Worm (Caenorhabditis elegans) whole organism, young adult: ENCODE measurements around the gene Y66D12A.19.

ENCODE experiments used
- B0035.1 ChIP-seq: sonication (generic microtip); optimal IDR thresholded peaks from 2 replicates; lab custom pipeline; 2016; ENCODE audit warnings: missing genetic modification characterization, mild to moderate bottlenecking, missing compliant biosample characterization, missing genotype, missing genetic modification reagents
- B0336.3 ChIP-seq: fragments of 200-800 bp; sonication (Bioruptor generic); IDR thresholded peaks from 2 replicates; pipeline ENCODE4 v1.3.6; 2022; ENCODE audit warnings: missing genetic modification characterization, missing compliant biosample characterization
- F10E7.11 ChIP-seq: sonication (generic microtip); optimal IDR thresholded peaks from 2 replicates; lab custom pipeline; 2017; ENCODE audit warnings: mild to moderate bottlenecking, missing genetic modification characterization, moderate library complexity, missing compliant biosample characterization
- F22D6.2 ChIP-seq: sonication (generic microtip); optimal IDR thresholded peaks from 2 replicates; lab custom pipeline; 2016; ENCODE audit warnings: mild to moderate bottlenecking, missing genetic modification characterization, missing compliant biosample characterization
- F37B4.10 ChIP-seq: fragments of 200-800 bp; sonication (Bioruptor generic); IDR thresholded peaks from 2 replicates; pipeline ENCODE4 v1.3.6; 2022; ENCODE audit warnings: missing genetic modification characterization, missing compliant biosample characterization
- F39B2.1 ChIP-seq: fragments of 200-800 bp; sonication (Bioruptor generic); IDR thresholded peaks from 2 replicates; pipeline ENCODE4 v1.3.6; 2022; ENCODE audit warnings: missing genetic modification reagents, missing genetic modification characterization, missing compliant biosample characterization
- F55B11.4 ChIP-seq: sonication (generic microtip); optimal IDR thresholded peaks from 2 replicates; lab custom pipeline; 2016; ENCODE audit warnings: missing compliant biosample characterization, missing genetic modification characterization, borderline replicate concordance; ENCODE audit not compliant: insufficient read depth
- K12H6.12 ChIP-seq: fragments of 200-800 bp; sonication (Bioruptor generic); optimal IDR thresholded peaks from 2 replicates; lab custom pipeline; 2018; ENCODE audit warnings: mild to moderate bottlenecking, missing genetic modification characterization, missing compliant biosample characterization
- T07F8.4 ChIP-seq: sonication (generic microtip); optimal IDR thresholded peaks from 2 replicates; lab custom pipeline; 2016; ENCODE audit warnings: mild to moderate bottlenecking, missing genetic modification characterization, moderate library complexity, missing compliant biosample characterization
- T26A5.8 ChIP-seq: sonication (generic microtip); optimal IDR thresholded peaks from 2 replicates; lab custom pipeline; 2016; ENCODE audit warnings: missing genetic modification characterization, missing compliant biosample characterization
- ZK185.1 ChIP-seq: sonication (generic microtip); optimal IDR thresholded peaks from 2 replicates; lab custom pipeline; 2016; ENCODE audit warnings: mild to moderate bottlenecking, missing genetic modification characterization, missing compliant biosample characterization; ENCODE audit not compliant: poor library complexity, severe bottlenecking
- attf-6 ChIP-seq: fragments of 200-800 bp; sonication (Bioruptor generic); IDR thresholded peaks from 2 replicates; pipeline ENCODE4 v1.3.6; 2022; ENCODE audit warnings: missing genetic modification reagents, missing genetic modification characterization, missing compliant biosample characterization
- cebp-1 ChIP-seq, 2 experiments: fragments of 200-800 bp in 1 of 2; sonication (Bioruptor generic) in 1 of 2; sonication (generic microtip) in 1 of 2; IDR thresholded peaks in 1 of 2; optimal IDR thresholded peaks in 1 of 2; 2 replicates each; pipeline versions ENCODE4 v1.3.6 to Lab custom; 2017 to 2022; ENCODE audit warnings: missing compliant biosample characterization in 2 of 2, missing genetic modification characterization in 2 of 2, mild to moderate bottlenecking in 1 of 2, missing genetic modification reagents in 1 of 2, moderate library complexity in 1 of 2
- ceh-100 ChIP-seq: fragments of 200-800 bp; sonication (Bioruptor generic); IDR thresholded peaks from 2 replicates; pipeline ENCODE4 v1.3.6; 2022; ENCODE audit warnings: missing genetic modification reagents, missing genetic modification characterization, missing compliant biosample characterization
- ceh-40 ChIP-seq: fragments of 200-800 bp; sonication (Bioruptor generic); IDR thresholded peaks from 2 replicates; pipeline ENCODE4 v1.3.6; 2022; ENCODE audit warnings: missing genetic modification characterization, missing compliant biosample characterization
- dox-1 ChIP-seq: fragments of 200-800 bp; sonication (Bioruptor generic); IDR thresholded peaks from 2 replicates; pipeline ENCODE4 v1.3.6; 2022; ENCODE audit warnings: missing genetic modification reagents, missing genetic modification characterization, missing compliant biosample characterization
- egl-44 ChIP-seq: fragments of 200-800 bp; sonication (Bioruptor generic); IDR thresholded peaks from 2 replicates; pipeline ENCODE4 v1.3.6; 2022; ENCODE audit warnings: missing genetic modification reagents, missing genetic modification characterization, missing compliant biosample characterization
- egrh-3 ChIP-seq: fragments of 200-800 bp; sonication (Bioruptor generic); IDR thresholded peaks from 2 replicates; pipeline ENCODE4 v1.3.6; 2022; ENCODE audit warnings: missing genetic modification reagents, missing genetic modification characterization, missing compliant biosample characterization
- ets-4 ChIP-seq: fragments of 200-800 bp; sonication (Bioruptor generic); optimal IDR thresholded peaks from 2 replicates; lab custom pipeline; 2018; ENCODE audit warnings: mild to moderate bottlenecking, missing genetic modification characterization, missing compliant biosample characterization
- lag-1 ChIP-seq: fragments of 200-800 bp; sonication (Bioruptor generic); IDR thresholded peaks from 2 replicates; pipeline ENCODE4 v1.3.6; 2022; ENCODE audit warnings: missing genetic modification reagents, missing genetic modification characterization, missing compliant biosample characterization
- let-607 ChIP-seq, 2 experiments: fragments of 200-800 bp in 1 of 2; sonication (Bioruptor generic) in 1 of 2; sonication (generic microtip) in 1 of 2; optimal IDR thresholded peaks; 2 replicates each; lab custom pipeline; 2016 to 2018; ENCODE audit warnings: mild to moderate bottlenecking in 2 of 2, missing compliant biosample characterization in 2 of 2, missing genetic modification characterization in 2 of 2, moderate library complexity in 2 of 2, missing genotype in 1 of 2
- lin-54 ChIP-seq: fragments of 200-800 bp; sonication (Bioruptor generic); optimal IDR thresholded peaks from 2 replicates; lab custom pipeline; 2018; ENCODE audit warnings: mild to moderate bottlenecking, missing genetic modification characterization, missing compliant biosample characterization
- lsl-1 ChIP-seq: fragments of 200-800 bp; sonication (Bioruptor generic); optimal IDR thresholded peaks from 2 replicates; lab custom pipeline; 2018; ENCODE audit warnings: mild to moderate bottlenecking, missing genetic modification characterization, moderate library complexity, missing compliant biosample characterization
- lsy-27 ChIP-seq: sonication (generic microtip); optimal IDR thresholded peaks from 2 replicates; lab custom pipeline; 2017; ENCODE audit warnings: missing genetic modification characterization, mild to moderate bottlenecking, missing compliant biosample characterization, antibody characterized with exemption, missing genotype, borderline replicate concordance; ENCODE audit not compliant: insufficient read depth
- madf-10 ChIP-seq: sonication (generic microtip); optimal IDR thresholded peaks from 2 replicates; lab custom pipeline; 2016; ENCODE audit warnings: mild to moderate bottlenecking, missing genetic modification characterization, missing compliant biosample characterization
- mcd-1 ChIP-seq: fragments of 200-800 bp; sonication (Bioruptor generic); IDR thresholded peaks from 2 replicates; pipeline ENCODE4 v1.3.6; 2022; ENCODE audit warnings: missing genetic modification reagents, missing genetic modification characterization, missing compliant biosample characterization
- nfya-2 ChIP-seq: fragments of 200-800 bp; sonication (Bioruptor generic); IDR thresholded peaks from 2 replicates; pipeline ENCODE4 v1.3.6; 2022; ENCODE audit warnings: missing genetic modification reagents, missing genetic modification characterization, missing compliant biosample characterization
- nhr-179 ChIP-seq: sonication (generic microtip); optimal IDR thresholded peaks from 2 replicates; lab custom pipeline; 2016; ENCODE audit warnings: mild to moderate bottlenecking, missing genetic modification characterization, missing compliant biosample characterization
- nhr-80 ChIP-seq: sonication (generic microtip); optimal IDR thresholded peaks from 2 replicates; lab custom pipeline; 2016; ENCODE audit warnings: missing genetic modification characterization, missing compliant biosample characterization
- nhr-90 ChIP-seq: sonication (generic microtip); optimal IDR thresholded peaks from 2 replicates; lab custom pipeline; 2016; ENCODE audit warnings: missing genotype, mild to moderate bottlenecking, missing genetic modification characterization, missing compliant biosample characterization
- snpc-1.1 ChIP-seq: sonication (generic microtip); optimal IDR thresholded peaks from 2 replicates; lab custom pipeline; 2017; ENCODE audit warnings: missing genetic modification characterization, mild to moderate bottlenecking, missing compliant biosample characterization, antibody characterized with exemption, moderate library complexity, missing genotype, missing genetic modification reagents; ENCODE audit not compliant: insufficient read depth
- snpc-4 ChIP-seq, 5 experiments: fragments of 150-350 bp in 1 of 5; sonication (generic microtip) in 4 of 5; optimal IDR thresholded peaks; 2 replicates each; lab custom pipeline; 2014 to 2018; ENCODE audit warnings: missing genetic modification characterization in 5 of 5, missing biosample characterization in 3 of 5, antibody characterized with exemption in 2 of 5, mild to moderate bottlenecking in 2 of 5, missing compliant biosample characterization in 2 of 5, missing genotype in 2 of 5, moderate library complexity in 2 of 5, missing genetic modification reagents in 1 of 5
- tbp1 ChIP-seq: fragments of 200-800 bp; sonication (Bioruptor generic); optimal IDR thresholded peaks from 2 replicates; lab custom pipeline; 2018; ENCODE audit warnings: mild to moderate bottlenecking, missing genetic modification characterization, missing compliant biosample characterization
- tbx-9 ChIP-seq: sonication (generic microtip); optimal IDR thresholded peaks from 2 replicates; lab custom pipeline; 2016; ENCODE audit warnings: borderline replicate concordance, missing genetic modification characterization, inconsistent platforms, missing compliant biosample characterization
- unc-130 ChIP-seq: sonication (generic microtip); optimal IDR thresholded peaks from 2 replicates; lab custom pipeline; 2016; ENCODE audit warnings: missing genetic modification reagents, missing genetic modification characterization, missing compliant biosample characterization
- zfh-2 ChIP-seq: fragments of 200-800 bp; sonication (Bioruptor generic); conservative IDR thresholded peaks from 2 replicates; pipeline ENCODE4 v1.3.6; 2022; ENCODE audit warnings: missing genetic modification reagents, missing genetic modification characterization, missing compliant biosample characterization
- ztf-22 ChIP-seq: fragments of 200-800 bp; sonication (Bioruptor generic); optimal IDR thresholded peaks from 2 replicates; lab custom pipeline; 2018; ENCODE audit warnings: mild to moderate bottlenecking, missing genetic modification characterization, moderate library complexity, missing compliant biosample characterization
- ztf-25 ChIP-seq: fragments of 200-800 bp; sonication (Bioruptor generic); IDR thresholded peaks from 2 replicates; pipeline ENCODE4 v1.3.6; 2022; ENCODE audit warnings: missing genetic modification reagents, missing genetic modification characterization, missing compliant biosample characterization
- ztf-3 ChIP-seq: fragments of 200-800 bp; sonication (Bioruptor generic); optimal IDR thresholded peaks from 2 replicates; lab custom pipeline; 2018; ENCODE audit warnings: mild to moderate bottlenecking, missing genetic modification characterization, missing compliant biosample characterization

Y66D12A.19 gene

DNA sequence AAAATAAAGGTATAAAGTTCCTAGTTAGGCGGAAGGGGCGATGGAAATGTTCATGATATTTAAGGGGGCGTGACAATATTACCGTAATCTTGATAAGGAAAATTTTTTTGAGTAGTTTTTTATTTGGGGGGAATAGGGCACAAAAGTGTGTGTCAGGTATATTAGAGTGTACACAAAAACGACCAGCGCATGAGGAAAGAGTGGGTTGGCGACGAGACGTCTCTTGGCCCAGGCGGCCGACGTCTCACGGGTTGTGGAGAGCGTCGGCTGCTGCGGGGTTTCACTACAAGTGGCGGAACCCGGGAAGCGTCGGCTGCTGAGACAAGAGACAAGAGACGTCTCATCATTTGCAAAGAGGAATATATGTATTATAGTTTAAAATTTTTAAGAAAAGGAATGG lies 45.2 kb upstream of the Y66D12A.19 start (continued):
- TF ChIP-seq F10E7.11 (tag; lab: Kevin White, UChicago) (no peak), ztf-3 (GFP tag; lab: Kevin White, UChicago) (no peak), nfya-2 (no peak), ztf-25 (no peak), F37B4.10 (GFP tag; lab: Robert Waterston, UW) (no peak), ceh-100 (GFP tag; lab: Robert Waterston, UW) (no peak), nhr-90 (tag; lab: Kevin White, UChicago) (peak; percentile 36), F55B11.4 (tag; lab: Kevin White, UChicago) (no peak), tbp1 (GFP tag; lab: Kevin White, UChicago) (peak; percentile 6), T26A5.8 (tag; lab: Kevin White, UChicago) (no peak), madf-10 (tag; lab: Kevin White, UChicago) (peak; percentile 72), ceh-40 (no peak), snpc-1.1 (tag; lab: Kevin White, UChicago) (peak; percentile 74), ets-4 (GFP tag; lab: Kevin White, UChicago) (peak; percentile 24), K12H6.12 (tag; lab: Kevin White, UChicago) (no peak), lsy-27 (no peak), B0035.1 (peak; percentile 41), snpc-4 (GFP tag; optimal IDR thresholded peaks at IDR 0.05; lab: Kevin White, UChicago) (peak; percentile 93), snpc-4 (tag; optimal IDR thresholded peaks at IDR 0.05; lab: Kevin White, UChicago) (peak; percentile 98 to 99 (median 99)), attf-6 (GFP tag; lab: Robert Waterston, UW) (no peak), F39B2.1 (GFP tag; lab: Robert Waterston, UW) (no peak), lag-1 (GFP tag; lab: Robert Waterston, UW) (no peak)
- TF ChIP-seq, all 124 proteins: peak for 38

DNA sequence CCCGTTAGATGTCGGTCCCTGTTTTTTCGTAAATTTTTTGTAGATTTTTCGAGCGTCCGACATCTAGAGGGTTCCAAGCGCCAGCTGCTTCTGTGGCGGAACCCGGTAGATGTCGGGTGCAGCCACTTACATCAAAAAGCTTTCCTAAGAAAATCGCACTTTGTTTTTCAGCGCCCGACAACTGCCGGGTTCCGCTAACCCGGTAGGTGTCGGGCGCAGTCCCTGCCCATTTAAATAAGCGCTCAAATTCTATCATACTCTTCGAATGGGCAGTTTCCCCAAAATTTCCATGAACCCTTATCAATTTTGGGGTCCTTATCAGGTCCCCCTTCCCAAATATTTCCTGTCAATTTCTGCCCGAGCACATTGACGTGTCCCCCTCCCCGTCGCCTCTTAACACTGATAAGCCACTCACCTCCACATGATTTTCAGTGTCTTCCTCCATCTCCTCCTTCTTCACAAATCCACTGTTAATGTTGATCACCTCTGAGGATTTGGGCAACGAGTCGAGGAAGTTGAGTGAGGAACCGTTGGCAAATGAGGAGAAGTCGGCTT lies 43.4 kb upstream of the Y66D12A.19 start:
- TF ChIP-seq let-607 (tag; optimal IDR thresholded peaks at IDR 0.05; lab: Kevin White, UChicago) (peak; percentile 35 to 65), madf-10 (tag; lab: Kevin White, UChicago) (no peak), ets-4 (GFP tag; lab: Kevin White, UChicago) (peak; percentile 25), nhr-80 (tag; lab: Kevin White, UChicago) (peak; percentile 87), lin-54 (GFP tag; lab: Kevin White, UChicago) (no peak), dox-1 (GFP tag; lab: Robert Waterston, UW) (0 out of 2 replicates have a peak, but pooled peaks have one; percentile 45), ztf-22 (GFP tag; lab: Kevin White, UChicago) (no peak), B0336.3 (GFP tag; lab: Robert Waterston, UW) (0 out of 2 replicates have a peak, but pooled peaks have one; percentile 11), nhr-90 (tag; lab: Kevin White, UChicago) (peak; percentile 11), lsl-1 (GFP tag; lab: Kevin White, UChicago) (no peak), snpc-4 (GFP tag; optimal IDR thresholded peaks at IDR 0.05; lab: Kevin White, UChicago) (no peak), snpc-4 (tag; optimal IDR thresholded peaks at IDR 0.05; lab: Kevin White, UChicago) (peak; percentile 59 to 92 (median 88)), tbx-9 (no peak)

- TF ChIP-seq T07F8.4 (tag; lab: Kevin White, UChicago) (no peak), B0035.1 (no peak), lin-54 (GFP tag; lab: Kevin White, UChicago) (no peak), unc-130 (GFP tag; lab: Kevin White, UChicago) (no peak), snpc-4 (GFP tag; optimal IDR thresholded peaks at IDR 0.05; lab: Kevin White, UChicago) (no peak), snpc-4 (tag; optimal IDR thresholded peaks at IDR 0.05; lab: Kevin White, UChicago) (peak in 2 of 4 experiments; percentile 2 to 42), egrh-3 (peak; percentile 79; the same call in 1 of the 2 replicates), F37B4.10 (GFP tag; lab: Robert Waterston, UW) (no peak), egl-44 (GFP tag; lab: Robert Waterston, UW) (no peak), F22D6.2 (no peak), mcd-1 (no peak), zfh-2 (GFP tag; lab: Robert Waterston, UW) (peak; percentile 65), K12H6.12 (tag; lab: Kevin White, UChicago) (peak; percentile 19), nhr-179 (tag; lab: Kevin White, UChicago) (no peak), let-607 (tag; optimal IDR thresholded peaks at IDR 0.05; lab: Kevin White, UChicago) (peak in 1 of 2 experiments; percentile 1), ZK185.1 (tag; lab: Kevin White, UChicago) (no peak), cebp-1 (GFP tag; IDR thresholded peaks at IDR 0.05; lab: Robert Waterston, UW) (no peak), cebp-1 (tag; optimal IDR thresholded peaks at IDR 0.05; lab: Kevin White, UChicago) (peak; percentile 18), ztf-25 (0 out of 2 replicates have a peak, but pooled peaks have one; percentile 44), nhr-80 (tag; lab: Kevin White, UChicago) (peak; percentile 59)
Observed at ce11 chrIII:11466420-11467188, 42.3 kb upstream of the Y66D12A.19 start.
